Worm (Caenorhabditis elegans) whole organism, mixed stage, embryonic: ENCODE data around the gene C05D11.8.

Source experiments
- ceh-39 ChIP-seq: fragments of 150-350 bp; optimal IDR thresholded peaks from 2 replicates; lab custom pipeline; 2014; ENCODE audit warnings: missing biosample characterization, missing genetic modification characterization
- ceh-83 ChIP-seq: fragments of 200-800 bp; sonication (Bioruptor generic); optimal IDR thresholded peaks from 2 replicates; lab custom pipeline; 2018; ENCODE audit warnings: mild to moderate bottlenecking, missing genetic modification characterization, missing compliant biosample characterization
- cnd-1 ChIP-seq: fragments of 200-800 bp; sonication (Bioruptor generic); optimal IDR thresholded peaks from 2 replicates; lab custom pipeline; 2018; ENCODE audit warnings: mild to moderate bottlenecking, missing genetic modification characterization, missing compliant biosample characterization
- elt-3 ChIP-seq: fragments of 150-350 bp; optimal IDR thresholded peaks from 2 replicates; lab custom pipeline; 2014; ENCODE audit warnings: missing biosample characterization, missing genetic modification characterization
- nhr-28 ChIP-seq: fragments of 150-350 bp; optimal IDR thresholded peaks from 2 replicates; lab custom pipeline; 2014; ENCODE audit warnings: missing biosample characterization, missing genetic modification characterization
- tbx-8 ChIP-seq: fragments of 200-800 bp; sonication (Bioruptor generic); optimal IDR thresholded peaks from 2 replicates; lab custom pipeline; 2018; ENCODE audit warnings: mild to moderate bottlenecking, missing genetic modification characterization, moderate library complexity, missing compliant biosample characterization
- zip-8 ChIP-seq: fragments of 150-350 bp; optimal IDR thresholded peaks from 2 replicates; lab custom pipeline; 2014; ENCODE audit warnings: missing biosample characterization, missing genetic modification characterization

DNA sequence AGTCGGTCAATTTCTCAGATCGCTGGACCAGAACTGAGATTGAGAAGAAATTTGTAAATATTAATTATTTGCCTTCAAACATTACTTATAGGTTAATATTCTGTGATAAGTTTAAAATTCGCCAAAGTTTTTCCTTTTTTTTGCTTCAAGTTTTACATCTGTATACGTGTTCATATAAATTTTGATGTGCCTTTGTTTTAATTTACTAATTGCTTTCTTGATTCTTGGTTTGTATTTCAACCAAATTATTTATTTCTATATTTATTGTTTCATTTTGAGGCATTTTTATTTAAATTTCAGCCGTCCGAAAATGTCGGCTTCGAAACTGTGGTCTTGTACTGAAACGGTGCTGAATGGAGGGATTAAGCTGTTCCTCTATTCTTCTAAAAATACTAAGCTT is 9.2 kb upstream of the C05D11.8 start, which contains the start of gene C05D11.1:
- TF ChIP-seq zip-8 (tag; lab: Kevin White, UChicago) (no peak), elt-3 (tag; lab: Kevin White, UChicago) (no peak), tbx-8 (GFP tag; lab: Kevin White, UChicago) (no peak), nhr-28 (no peak), cnd-1 (no peak), ceh-83 (GFP tag; lab: Kevin White, UChicago) (no peak), ceh-39 (tag; lab: Kevin White, UChicago) (no peak)
